Fruit fly (Drosophila melanogaster): ENCODE results near the gene pzg.

Gene pzg

dm6 chr3L:21285639-21286338 is at the start of gene pzg, which contains the start of gene CG12974 (continued):
- TF ChIP-seq CG15269 (tag; optimal IDR thresholded peaks at IDR 0.05) (peak; percentile 59), Dip2 (GFP tag; IDR thresholded peaks at IDR 0.05) (peak; percentile 62), CG31365 (tag; optimal IDR thresholded peaks at IDR 0.05) (no peak), CG1024 (GFP tag; IDR thresholded peaks at IDR 0.05) (no peak), Sox100B (GFP tag; optimal IDR thresholded peaks at IDR 0.05) (peak; percentile 59), kni (GFP tag; optimal IDR thresholded peaks at IDR 0.05) (peak; percentile 77), Bdp1 (GFP tag; optimal IDR thresholded peaks at IDR 0.05) (peak; percentile 72), salm (tag; optimal IDR thresholded peaks at IDR 0.05) (peak; percentile 15), Drgx (GFP tag; IDR thresholded peaks at IDR 0.05) (peak; percentile 38; the same call in 1 of the 2 replicates), sima (GFP tag; optimal IDR thresholded peaks at IDR 0.05) (no peak), Dbx (GFP tag; IDR thresholded peaks at IDR 0.05) (peak; percentile 91), amos (GFP tag; IDR thresholded peaks at IDR 0.05; ENCODE audit: partially characterized antibody) (peak; percentile 66; the same call in 1 of the 2 replicates), Spps (tag; optimal IDR thresholded peaks at IDR 0.05) (peak; percentile 14), da (GFP tag; optimal IDR thresholded peaks at IDR 0.05) (peak; percentile 55), tap (tag; optimal IDR thresholded peaks at IDR 0.05) (no peak), al (GFP tag; IDR thresholded peaks at IDR 0.05) (peak; percentile 80), Nf-YC (tag; optimal IDR thresholded peaks at IDR 0.05) (peak; percentile 74), dm (GFP tag; optimal IDR thresholded peaks at IDR 0.05) (peak; percentile 84), CG2129 (GFP tag; IDR thresholded peaks at IDR 0.05; ENCODE audit: partially characterized antibody) (no peak), MESR4 (GFP tag; optimal IDR thresholded peaks at IDR 0.05) (peak; percentile 82), klu (GFP tag; IDR thresholded peaks at IDR 0.05) (peak; percentile 82), Oaz (GFP tag; IDR thresholded peaks at IDR 0.05) (peak; percentile 90), CG4424 (GFP tag; optimal IDR thresholded peaks at IDR 0.05) (peak; percentile 83), CG12071 (GFP tag; optimal IDR thresholded peaks at IDR 0.05) (peak; percentile 41), zf30C (GFP tag; optimal IDR thresholded peaks at IDR 0.05) (no peak), CG13424 (tag; optimal IDR thresholded peaks at IDR 0.05) (peak; percentile 96), insv (GFP tag; optimal IDR thresholded peaks at IDR 0.05) (peak in 1 of 2 experiments; percentile 42), gcm2 (GFP tag; optimal IDR thresholded peaks at IDR 0.05) (peak; percentile 28), grn (GFP tag; optimal IDR thresholded peaks at IDR 0.05) (no peak), caup (GFP tag; optimal IDR thresholded peaks at IDR 0.05; ENCODE audit: severe bottlenecking) (peak; percentile 73), tx (GFP tag; optimal IDR thresholded peaks at IDR 0.05) (peak; percentile 69), cg (GFP tag; optimal IDR thresholded peaks at IDR 0.05) (no peak), pan (optimal IDR thresholded peaks at IDR 0.05) (no peak), pan (GFP tag; optimal IDR thresholded peaks at IDR 0.05 in 1 of 2, IDR thresholded peaks at IDR 0.05 in 1 of 2) (peak in 1 of 2 experiments; percentile 79), sna (GFP tag; IDR thresholded peaks at IDR 0.05; ENCODE audit: partially characterized antibody) (peak; percentile 72), CG12299 (tag; optimal IDR thresholded peaks at IDR 0.05) (peak; percentile 20), mam (GFP tag; optimal IDR thresholded peaks at IDR 0.05) (peak; percentile 65), lov (optimal IDR thresholded peaks at IDR 0.05) (no peak), lov (GFP tag; IDR thresholded peaks at IDR 0.05) (peak; percentile 81; the same call in 2 of the 3 replicates), CG30431 (GFP tag; optimal IDR thresholded peaks at IDR 0.05) (peak; percentile 64), Dad (GFP tag; optimal IDR thresholded peaks at IDR 0.05) (peak; percentile 78), CG4282 (GFP tag; optimal IDR thresholded peaks at IDR 0.05) (peak; percentile 68), CG6683 (GFP tag; optimal IDR thresholded peaks at IDR 0.05) (no peak), fd102C (GFP tag; optimal IDR thresholded peaks at IDR 0.05) (no peak), Meics (GFP tag; optimal IDR thresholded peaks at IDR 0.05) (peak; percentile 84), CG10274 (GFP tag; optimal IDR thresholded peaks at IDR 0.05) (peak; percentile 41), CG12219 (GFP tag; optimal IDR thresholded peaks at IDR 0.05) (peak; percentile 19), fd3F (GFP tag; optimal IDR thresholded peaks at IDR 0.05) (peak; percentile 54), pita (GFP tag; optimal IDR thresholded peaks at IDR 0.05) (no peak), CG16863 (GFP tag; optimal IDR thresholded peaks at IDR 0.05) (peak; percentile 62)

Measured in whole organism, embryonic.